Worm (Caenorhabditis elegans) whole organism, L1 larva: ENCODE results near the gene ZC317.2.

ENCODE experiments used
- C16A3.4 ChIP-seq: fragments of 150-350 bp; optimal IDR thresholded peaks from 2 replicates; lab custom pipeline; 2014; ENCODE audit warnings: missing biosample characterization, missing genetic modification characterization
- C34B4.2 ChIP-seq: sonication (generic microtip); optimal IDR thresholded peaks from 2 replicates; lab custom pipeline; 2017; ENCODE audit warnings: mild to moderate bottlenecking, missing genetic modification characterization, missing compliant biosample characterization
- F16B12.6 ChIP-seq: fragments of 150-350 bp; optimal IDR thresholded peaks from 2 replicates; lab custom pipeline; 2014; ENCODE audit warnings: missing biosample characterization, missing genetic modification characterization
- aha-1 ChIP-seq: fragments of 150-350 bp; optimal IDR thresholded peaks from 2 replicates; lab custom pipeline; 2014; ENCODE audit warnings: missing biosample characterization, missing genetic modification characterization
- aly-2 ChIP-seq: fragments of 150-350 bp; optimal IDR thresholded peaks from 2 replicates; lab custom pipeline; 2014; ENCODE audit warnings: missing biosample characterization, missing genetic modification characterization
- ceh-82 ChIP-seq, 3 experiments: fragments of 150-350 bp in 1 of 3; sonication (generic microtip) in 2 of 3; optimal IDR thresholded peaks; 2 replicates each; lab custom pipeline; 2014 to 2017; ENCODE audit warnings: missing biosample characterization in 3 of 3, missing genetic modification characterization in 3 of 3
- ceh-88 ChIP-seq: fragments of 200-800 bp; sonication (Bioruptor generic); IDR thresholded peaks from 2 replicates; pipeline ENCODE4 v1.3.6; 2022; ENCODE audit warnings: missing genetic modification characterization, missing compliant biosample characterization
- dpl-1 ChIP-seq, 3 experiments: fragments of 150-350 bp in 2 of 3; sonication (generic microtip) in 1 of 3; optimal IDR thresholded peaks; 2 replicates each; lab custom pipeline; 2014 to 2017; ENCODE audit warnings: missing biosample characterization in 3 of 3, missing genetic modification characterization in 3 of 3, missing genetic modification reagents in 3 of 3
- efl-1 ChIP-seq, 4 experiments: fragments of 150-350 bp; optimal IDR thresholded peaks in 3 of 4; peaks in 1 of 4; 1 replicate in 1 of 4; 2 replicates in 3 of 4; lab custom pipeline; 2014; ENCODE audit warnings: missing biosample characterization in 2 of 4, missing genetic modification characterization in 2 of 4, missing genetic modification reagents in 2 of 4
- elt-2 ChIP-seq: sonication (generic microtip); optimal IDR thresholded peaks from 2 replicates; lab custom pipeline; 2016; ENCODE audit warnings: missing genetic modification characterization, mild to moderate bottlenecking, inconsistent platforms, missing compliant biosample characterization, missing genetic modification reagents
- elt-3 ChIP-seq, 6 experiments: fragments of 150-350 bp in 1 of 6; sonication (generic microtip); optimal IDR thresholded peaks; 2 replicates each; lab custom pipeline; 2017 to 2018; ENCODE audit warnings: missing biosample characterization in 6 of 6, missing genetic modification characterization in 6 of 6, inconsistent platforms in 1 of 6
- fos-1 ChIP-seq: fragments of 150-350 bp; optimal IDR thresholded peaks from 2 replicates; lab custom pipeline; 2014; ENCODE audit warnings: missing biosample characterization, missing genetic modification characterization
- hlh-4 ChIP-seq: sonication (generic microtip); optimal IDR thresholded peaks from 2 replicates; lab custom pipeline; 2016; ENCODE audit warnings: mild to moderate bottlenecking, missing genetic modification characterization, missing compliant biosample characterization
- irx-1 ChIP-seq: sonication (generic microtip); optimal IDR thresholded peaks from 2 replicates; lab custom pipeline; 2016; ENCODE audit warnings: missing genetic modification characterization, missing compliant biosample characterization
- lin-13 ChIP-seq: fragments of 150-350 bp; optimal IDR thresholded peaks from 2 replicates; lab custom pipeline; 2014; ENCODE audit warnings: missing biosample characterization, missing genetic modification reagents, missing genetic modification characterization
- lin-14 ChIP-seq: fragments of 200-800 bp; sonication (Bioruptor generic); optimal IDR thresholded peaks from 2 replicates; lab custom pipeline; 2018; ENCODE audit warnings: mild to moderate bottlenecking, missing genetic modification characterization, moderate library complexity, missing compliant biosample characterization
- lin-15B ChIP-seq: fragments of 150-350 bp; sonication (generic microtip); optimal IDR thresholded peaks from 3 replicates; lab custom pipeline; 2014; ENCODE audit warnings: missing biosample characterization, missing genetic modification characterization
- lin-35 ChIP-seq, 2 experiments: fragments of 150-350 bp; optimal IDR thresholded peaks; 2 replicates each; lab custom pipeline; 2014; ENCODE audit warnings: missing biosample characterization in 2 of 2, missing genetic modification characterization in 2 of 2, missing genetic modification reagents in 2 of 2
- lir-3 ChIP-seq: sonication (generic microtip); optimal IDR thresholded peaks from 2 replicates; lab custom pipeline; 2016; ENCODE audit warnings: mild to moderate bottlenecking, missing genetic modification characterization, moderate library complexity, missing compliant biosample characterization; ENCODE audit not compliant: poor library complexity
- lsy-2 ChIP-seq, 2 experiments: fragments of 150-350 bp; optimal IDR thresholded peaks; 2 replicates each; lab custom pipeline; 2014; ENCODE audit warnings: missing biosample characterization in 2 of 2, missing genetic modification characterization in 2 of 2
- mef-2 ChIP-seq: fragments of 150-350 bp; optimal IDR thresholded peaks from 2 replicates; lab custom pipeline; 2014; ENCODE audit warnings: missing biosample characterization, missing genetic modification characterization
- mep-1 ChIP-seq: fragments of 150-350 bp; optimal IDR thresholded peaks from 2 replicates; lab custom pipeline; 2014; ENCODE audit warnings: missing biosample characterization, missing genetic modification characterization
- nhr-12 ChIP-seq: sonication (generic microtip); optimal IDR thresholded peaks from 2 replicates; lab custom pipeline; 2017; ENCODE audit warnings: missing biosample characterization, missing genetic modification characterization
- nhr-19 ChIP-seq: fragments of 200-800 bp; sonication (Bioruptor generic); conservative IDR thresholded peaks from 2 replicates; pipeline ENCODE4 v1.3.6; 2022; ENCODE audit warnings: missing genetic modification characterization, missing compliant biosample characterization
- nhr-20 ChIP-seq: sonication (generic microtip); optimal IDR thresholded peaks from 2 replicates; lab custom pipeline; 2016; ENCODE audit warnings: mild to moderate bottlenecking, missing genetic modification characterization, missing compliant biosample characterization
- nhr-237 ChIP-seq: fragments of 150-350 bp; optimal IDR thresholded peaks from 2 replicates; lab custom pipeline; 2014; ENCODE audit warnings: missing biosample characterization, missing genetic modification characterization
- nhr-47 ChIP-seq: sonication (generic microtip); optimal IDR thresholded peaks from 2 replicates; lab custom pipeline; 2016; ENCODE audit warnings: mild to moderate bottlenecking, missing genetic modification characterization, moderate library complexity, missing compliant biosample characterization
- nhr-71 ChIP-seq: sonication (generic microtip); optimal IDR thresholded peaks from 2 replicates; lab custom pipeline; 2016; ENCODE audit warnings: mild to moderate bottlenecking, missing genetic modification characterization, moderate library complexity, missing compliant biosample characterization
- nhr-76 ChIP-seq: sonication (generic microtip); optimal IDR thresholded peaks from 2 replicates; lab custom pipeline; 2017; ENCODE audit warnings: missing biosample characterization, missing genetic modification characterization
- nhr-77 ChIP-seq: fragments of 150-350 bp; optimal IDR thresholded peaks from 2 replicates; lab custom pipeline; 2014; ENCODE audit warnings: missing biosample characterization, missing genetic modification characterization
- nhr-84 ChIP-seq: sonication (generic microtip); optimal IDR thresholded peaks from 2 replicates; lab custom pipeline; 2017; ENCODE audit warnings: missing biosample characterization, missing genetic modification characterization
- nhr-85 ChIP-seq: sonication (generic microtip); peaks from one replicate; lab custom pipeline; 2016; ENCODE audit warnings: missing genetic modification characterization, inconsistent platforms, missing compliant biosample characterization
- nhr-90 ChIP-seq: sonication (generic microtip); optimal IDR thresholded peaks from 2 replicates; lab custom pipeline; 2016; ENCODE audit warnings: mild to moderate bottlenecking, missing genetic modification characterization, missing compliant biosample characterization; ENCODE audit not compliant: poor library complexity
- pag-3 ChIP-seq: sonication (generic microtip); optimal IDR thresholded peaks from 2 replicates; lab custom pipeline; 2017; ENCODE audit warnings: missing genetic modification characterization, mild to moderate bottlenecking, missing compliant biosample characterization, antibody characterized with exemption, borderline replicate concordance; ENCODE audit not compliant: insufficient read depth
- rnt-1 ChIP-seq: sonication (generic microtip); optimal IDR thresholded peaks from 2 replicates; lab custom pipeline; 2016; ENCODE audit warnings: mild to moderate bottlenecking, missing genetic modification characterization, moderate library complexity, missing compliant biosample characterization
- skn-1 ChIP-seq: fragments of 150-350 bp; optimal IDR thresholded peaks from 2 replicates; lab custom pipeline; 2014; ENCODE audit warnings: missing biosample characterization, missing genetic modification characterization
- snpc-4 ChIP-seq: fragments of 150-350 bp; optimal IDR thresholded peaks from 2 replicates; lab custom pipeline; 2014; ENCODE audit warnings: missing biosample characterization, missing genetic modification characterization
- snu-23 ChIP-seq: sonication (generic microtip); optimal IDR thresholded peaks from 2 replicates; lab custom pipeline; 2016; ENCODE audit warnings: missing genetic modification characterization, missing compliant biosample characterization
- sox-4 ChIP-seq: sonication (generic microtip); optimal IDR thresholded peaks from 2 replicates; lab custom pipeline; 2016; ENCODE audit warnings: missing genetic modification characterization, missing compliant biosample characterization
- sptf-1 ChIP-seq: fragments of 150-350 bp; optimal IDR thresholded peaks from 2 replicates; lab custom pipeline; 2014; ENCODE audit warnings: missing biosample characterization, missing genetic modification characterization
- tlp-1 ChIP-seq: fragments of 150-350 bp; optimal IDR thresholded peaks from 2 replicates; lab custom pipeline; 2014; ENCODE audit warnings: missing biosample characterization, missing genetic modification characterization
- zip-4 ChIP-seq: fragments of 200-800 bp; sonication (Bioruptor generic); optimal IDR thresholded peaks from 2 replicates; lab custom pipeline; 2018; ENCODE audit warnings: mild to moderate bottlenecking, missing genetic modification characterization, moderate library complexity, missing compliant biosample characterization
- ztf-11 ChIP-seq, 2 experiments: sonication (generic microtip); optimal IDR thresholded peaks; 2 replicates each; lab custom pipeline; 2016 to 2017; ENCODE audit warnings: missing genetic modification characterization in 2 of 2, missing biosample characterization in 1 of 2, missing compliant biosample characterization in 1 of 2

ZC317.2 gene

DNA sequence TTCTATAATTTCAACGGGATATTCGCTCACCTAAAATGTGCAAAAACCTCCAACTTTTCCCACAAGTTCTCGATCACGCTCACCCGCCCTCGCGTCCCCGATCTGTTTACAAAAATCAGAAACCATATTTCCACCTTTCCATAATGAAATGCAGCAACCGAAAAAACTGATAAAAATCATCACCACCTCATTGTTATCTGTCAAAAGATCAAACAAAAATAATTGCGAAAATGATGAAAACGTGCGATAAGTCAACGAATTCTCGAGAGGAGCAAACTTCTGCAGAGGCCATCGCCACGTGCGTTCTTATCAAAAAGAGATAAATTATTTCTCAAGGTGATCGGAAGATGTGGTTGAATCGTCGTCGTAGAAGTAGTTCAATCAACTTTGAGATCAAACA, 34.9 kb upstream of the ZC317.2 start (continued):
- TF ChIP-seq snu-23 (GFP tag; lab: Kevin White, UChicago) (peak; percentile 78), lin-15B (tag; lab: Kevin White, UChicago) (no peak), nhr-90 (peak; percentile 78), ceh-88 (no peak), sox-4 (tag; lab: Kevin White, UChicago) (no peak), elt-2 (tag; lab: Kevin White, UChicago) (peak; percentile 89), dpl-1 (GFP tag; optimal IDR thresholded peaks at IDR 0.05; lab: Kevin White, UChicago) (peak in 1 of 3 experiments; percentile 15), nhr-84 (tag; lab: Kevin White, UChicago) (no peak), snpc-4 (no peak), ceh-82 (tag; optimal IDR thresholded peaks at IDR 0.05; lab: Kevin White, UChicago) (no peak), ztf-11 (tag; optimal IDR thresholded peaks at IDR 0.05; lab: Kevin White, UChicago) (no peak), tlp-1 (tag; lab: Kevin White, UChicago) (peak; percentile 24), nhr-19 (peak; percentile 43), elt-3 (tag; optimal IDR thresholded peaks at IDR 0.05; lab: Kevin White, UChicago) (peak; percentile 62 to 96 (median 86)), sptf-1 (tag; lab: Kevin White, UChicago) (no peak), nhr-20 (tag; lab: Kevin White, UChicago) (peak; percentile 94), lin-13 (GFP tag; lab: Kevin White, UChicago) (no peak), pag-3 (tag; lab: Kevin White, UChicago) (no peak), lin-35 (GFP tag; optimal IDR thresholded peaks at IDR 0.05; lab: Kevin White, UChicago) (peak in 1 of 2 experiments; percentile 44), irx-1 (tag; lab: Kevin White, UChicago) (peak; percentile 44), nhr-47 (tag; lab: Kevin White, UChicago) (peak; percentile 54), rnt-1 (tag; lab: Kevin White, UChicago) (peak; percentile 39)

DNA sequence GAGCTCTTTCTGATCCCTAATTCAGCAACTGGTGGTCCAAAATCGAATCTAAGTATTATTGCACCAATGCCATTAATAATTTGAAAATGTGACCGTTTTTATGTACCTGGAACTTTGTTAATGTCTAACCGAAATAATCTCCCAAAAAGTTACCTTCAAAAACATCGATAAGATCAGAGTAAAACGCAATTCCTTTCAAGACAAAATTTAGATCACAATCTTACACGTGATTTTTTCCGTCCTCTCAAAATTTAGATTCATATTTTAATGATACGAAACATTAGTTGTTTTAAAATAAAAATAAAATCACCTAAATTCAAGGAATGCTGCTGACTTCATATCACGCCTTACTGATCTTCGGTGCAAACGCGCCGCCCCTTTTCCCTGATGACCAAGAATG, 33.6 kb upstream of the ZC317.2 start:
- TF ChIP-seq zip-4 (GFP tag; lab: Kevin White, UChicago) (no peak), efl-1 (optimal IDR thresholded peaks at IDR 0.05; lab: Kevin White, UChicago) (no peak), efl-1 (GFP tag; optimal IDR thresholded peaks at IDR 0.05 in 1 of 2; lab: Kevin White, UChicago) (peak in 1 of 2 experiments; percentile 49), nhr-85 (tag; lab: Kevin White, UChicago) (peak; percentile 85), aha-1 (no peak), lir-3 (tag; lab: Kevin White, UChicago) (no peak), nhr-71 (tag; lab: Kevin White, UChicago) (peak; percentile 15), lin-14 (peak; percentile 37), C16A3.4 (tag; lab: Kevin White, UChicago) (no peak)

DNA sequence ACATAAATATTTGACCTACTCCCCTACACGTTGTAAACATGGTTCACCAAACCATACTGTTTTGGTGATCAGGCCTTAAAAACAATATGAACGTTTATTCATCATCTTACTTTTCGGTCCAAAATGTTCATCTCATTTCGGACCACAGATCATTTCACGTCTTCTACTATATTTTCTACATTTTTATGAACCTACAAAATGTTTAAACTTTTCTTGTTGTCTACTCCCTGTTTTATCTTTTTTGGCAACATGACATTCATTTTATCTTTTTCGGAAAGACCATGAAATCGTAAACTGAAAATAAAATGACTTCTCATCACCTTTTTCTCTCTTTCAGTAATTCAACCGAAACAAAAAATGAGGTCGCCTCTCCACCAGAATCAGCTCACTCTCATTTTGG, 32.0 kb upstream of the ZC317.2 start, which contains the start of gene rhr-1:
Gene rhr-1 (plus strand): TSS at position 301 of the 400 bp plus-strand sequence.
- no peak for TF ChIP-seq nhr-76 (tag; lab: Kevin White, UChicago)

DNA sequence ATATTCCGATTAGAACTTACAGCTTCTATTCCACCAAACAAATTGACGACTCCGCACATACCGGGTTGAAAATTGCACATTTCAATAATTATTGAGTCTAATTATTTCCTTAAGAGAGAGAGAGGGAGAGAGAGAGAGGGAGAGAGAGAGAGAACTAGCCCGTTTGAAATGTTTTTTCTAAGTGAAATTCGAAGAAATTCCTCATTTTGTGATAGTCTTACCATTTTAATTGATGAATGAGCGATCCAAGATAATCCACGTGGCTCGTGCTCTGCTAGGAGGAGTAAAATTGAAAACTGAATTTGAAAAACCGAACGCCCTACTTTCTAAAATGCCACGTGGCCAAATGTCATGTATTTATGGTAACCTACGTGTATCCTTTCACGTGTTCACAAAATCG, 27.4 kb upstream of the ZC317.2 start, which contains the start of gene F08F3.8:
Gene F08F3.8 (minus strand): TSS at position 101 of the 400 bp plus-strand sequence.
- TF ChIP-seq aly-2 (no peak), sox-4 (tag; lab: Kevin White, UChicago) (no peak), lir-3 (tag; lab: Kevin White, UChicago) (no peak), aha-1 (no peak), efl-1 (optimal IDR thresholded peaks at IDR 0.05; lab: Kevin White, UChicago) (no peak), efl-1 (GFP tag; optimal IDR thresholded peaks at IDR 0.05 in 1 of 2; lab: Kevin White, UChicago) (no peak), nhr-90 (no peak)

DNA sequence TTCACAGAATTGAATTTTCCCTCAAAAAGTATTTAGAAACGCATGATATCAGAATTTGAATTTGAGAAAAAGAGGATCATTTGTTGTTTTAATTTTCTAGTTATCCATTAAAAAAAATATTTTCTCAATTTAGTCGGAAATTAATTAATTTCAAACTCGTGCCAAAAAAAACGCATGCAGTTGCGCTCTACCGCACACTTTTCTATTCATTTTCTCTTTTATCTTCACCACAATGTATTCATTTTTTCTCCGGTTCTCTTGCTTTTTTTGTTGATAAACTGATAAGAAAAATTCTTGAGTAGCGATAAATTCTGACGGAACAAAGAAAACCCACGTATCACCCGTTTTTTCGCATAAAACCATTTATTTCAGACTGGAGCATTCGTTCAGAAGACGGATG, 26.9 kb upstream of the ZC317.2 start, which contains the start of gene acl-6:
Gene acl-6 (plus strand): TSS at position 367 of the 400 bp plus-strand sequence.
- no peak for TF ChIP-seq nhr-12 (tag; lab: Kevin White, UChicago)
- peak; percentile 3 for TF ChIP-seq skn-1
- no peak for TF ChIP-seq nhr-77
- peak; percentile 44 for TF ChIP-seq mep-1 (tag; lab: Kevin White, UChicago)
- TF ChIP-seq elt-2 (tag; lab: Kevin White, UChicago) = peak; percentile 97
- peak; percentile 85 to 91 (median 91) for TF ChIP-seq dpl-1 (GFP tag; optimal IDR thresholded peaks at IDR 0.05; lab: Kevin White, UChicago)
- TF ChIP-seq aha-1 = no peak
- no peak for TF ChIP-seq nhr-76 (tag; lab: Kevin White, UChicago)
- no peak for TF ChIP-seq C34B4.2 (tag; lab: Kevin White, UChicago)
- TF ChIP-seq efl-1 (optimal IDR thresholded peaks at IDR 0.05; lab: Kevin White, UChicago) = peak; percentile 48 to 90
- TF ChIP-seq efl-1 (GFP tag; optimal IDR thresholded peaks at IDR 0.05 in 1 of 2; lab: Kevin White, UChicago) = peak; percentile 89 to 99
- TF ChIP-seq hlh-4 (tag; lab: Kevin White, UChicago) = no peak
- TF ChIP-seq lsy-2 (tag; optimal IDR thresholded peaks at IDR 0.05; lab: Kevin White, UChicago) = peak; percentile 44 to 76
- no peak for TF ChIP-seq nhr-237 (tag; lab: Kevin White, UChicago)
- TF ChIP-seq nhr-84 (tag; lab: Kevin White, UChicago) = no peak
- TF ChIP-seq lin-14 = peak; percentile 59
- peak; percentile 15 for TF ChIP-seq fos-1 (tag; lab: Kevin White, UChicago)
- peak; percentile 80 for TF ChIP-seq nhr-20 (tag; lab: Kevin White, UChicago)
- TF ChIP-seq mef-2 (tag; lab: Kevin White, UChicago) = no peak
- peak; percentile 10 for TF ChIP-seq F16B12.6 (tag; lab: Kevin White, UChicago)
